Worm (Caenorhabditis elegans) whole organism, mixed stage, embryonic: Measurements from ENCODE around the gene F59B10.4.

Experiments used
- nhr-237 ChIP-seq: fragments of 150-350 bp; optimal IDR thresholded peaks from 2 replicates; lab custom pipeline; 2014; ENCODE audit warnings: missing biosample characterization, missing genetic modification characterization
- unc-62 ChIP-seq: fragments of 150-350 bp; optimal IDR thresholded peaks from 2 replicates; lab custom pipeline; 2014; ENCODE audit warnings: missing biosample characterization, missing genetic modification reagents, missing genetic modification characterization

DNA sequence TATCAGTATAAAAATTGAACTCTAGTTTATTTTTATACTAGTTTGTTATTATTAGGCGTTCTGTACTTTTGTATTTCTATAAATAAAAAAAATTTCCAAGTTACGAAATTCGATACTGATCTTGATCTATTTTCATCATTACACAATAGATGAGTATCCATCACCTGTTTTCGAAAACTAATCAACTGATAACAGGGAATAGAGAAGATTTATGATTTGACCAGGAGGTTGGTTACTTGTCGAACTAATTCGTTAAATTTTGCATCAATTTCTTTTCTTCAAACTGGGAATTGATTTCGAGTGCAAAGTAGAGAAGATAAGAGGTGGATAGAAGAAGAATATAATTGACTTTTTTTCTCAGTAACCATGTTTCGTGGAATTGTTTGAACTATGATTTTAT lies 3.5 kb downstream of the F59B10.4 start:
- no peak for TF ChIP-seq unc-62 (GFP tag; lab: Kevin White, UChicago)
- TF ChIP-seq nhr-237 (tag; lab: Kevin White, UChicago), result no peak
